Fruit fly (Drosophila melanogaster) whole organism, embryonic: ENCODE results near the gene mRpL48.
A peak's percentile ranks its signal among the peaks of the same experiment; 100 is the strongest.

ENCODE experiments used
- CG11398 ChIP-seq: fragments of 200-800 bp; sonication (Bioruptor generic); optimal IDR thresholded peaks from 2 replicates; lab custom pipeline; 2016; ENCODE audit warnings: missing biosample characterization, missing genetic modification characterization
- CG12769 ChIP-seq: fragments of 200-800 bp; sonication (Bioruptor generic); optimal IDR thresholded peaks from 2 replicates; lab custom pipeline; 2019; ENCODE audit warnings: missing biosample characterization, mild to moderate bottlenecking, missing genetic modification characterization, moderate library complexity
- CG12942 ChIP-seq: fragments of 200-800 bp; sonication (Bioruptor generic); optimal IDR thresholded peaks from 3 replicates; lab custom pipeline; 2016; ENCODE audit warnings: missing biosample characterization, missing genetic modification characterization
- CG13287 ChIP-seq: fragments of 200-800 bp; sonication (Bioruptor generic); IDR thresholded peaks from 2 replicates; pipeline ENCODE4 v1.3.6; 2022; ENCODE audit warnings: missing biosample characterization, missing genetic modification characterization; ENCODE audit not compliant: partially characterized antibody
- CG17359 ChIP-seq: fragments of 200-800 bp; sonication (Bioruptor generic); optimal IDR thresholded peaks from 3 replicates; lab custom pipeline; 2018; ENCODE audit warnings: missing biosample characterization, mild to moderate bottlenecking, missing genetic modification characterization, moderate library complexity
- CG17912 ChIP-seq: fragments of 200-800 bp; sonication (Bioruptor generic); optimal IDR thresholded peaks from 2 replicates; lab custom pipeline; 2018; ENCODE audit warnings: missing biosample characterization, mild to moderate bottlenecking, missing genetic modification characterization
- CG1792 ChIP-seq: fragments of 200-800 bp; sonication (Bioruptor generic); optimal IDR thresholded peaks from 2 replicates; lab custom pipeline; 2016; ENCODE audit warnings: missing biosample characterization, missing genetic modification characterization
- CG30403 ChIP-seq: fragments of 200-800 bp; sonication (Bioruptor generic); optimal IDR thresholded peaks from 3 replicates; lab custom pipeline; 2016; ENCODE audit warnings: missing biosample characterization, missing genetic modification characterization
- CG31441 ChIP-seq: fragments of 200-800 bp; sonication (Bioruptor generic); IDR thresholded peaks from 2 replicates; pipeline ENCODE4 v1.3.6; 2022; ENCODE audit warnings: missing biosample characterization, missing genetic modification characterization
- CG3163 ChIP-seq: fragments of 200-800 bp; sonication (Bioruptor generic); optimal IDR thresholded peaks from 3 replicates; lab custom pipeline; 2016; ENCODE audit warnings: missing biosample characterization, missing genetic modification characterization
- CG32772 ChIP-seq: fragments of 200-800 bp; sonication (Bioruptor generic); IDR thresholded peaks from 2 replicates; pipeline ENCODE4 v1.3.6; 2022; ENCODE audit warnings: missing biosample characterization, missing genetic modification characterization
- CG3838 ChIP-seq: fragments of 200-800 bp; sonication (Bioruptor generic); optimal IDR thresholded peaks from 3 replicates; lab custom pipeline; 2016; ENCODE audit warnings: missing biosample characterization, missing genetic modification characterization
- CG4820 ChIP-seq: fragments of 200-800 bp; sonication (Bioruptor generic); optimal IDR thresholded peaks from 3 replicates; lab custom pipeline; 2016; ENCODE audit warnings: missing biosample characterization, missing genetic modification characterization
- CG6654 ChIP-seq: fragments of 200-800 bp; sonication (Bioruptor generic); optimal IDR thresholded peaks from 2 replicates; lab custom pipeline; 2017; ENCODE audit warnings: missing biosample characterization, mild to moderate bottlenecking, missing genetic modification characterization
- CG6683 ChIP-seq: fragments of 200-800 bp; sonication (Bioruptor generic); optimal IDR thresholded peaks from 2 replicates; lab custom pipeline; 2017; ENCODE audit warnings: missing biosample characterization, mild to moderate bottlenecking, missing genetic modification characterization, missing genetic modification reagents
- CG8290 ChIP-seq, 3 experiments: fragments of 200-800 bp; sonication (Bioruptor generic); optimal IDR thresholded peaks; 2 replicates each; lab custom pipeline; 2016 to 2019; ENCODE audit warnings: missing biosample characterization in 3 of 3, missing genetic modification characterization in 3 of 3, mild to moderate bottlenecking in 2 of 3, moderate library complexity in 1 of 3
- CG9727 ChIP-seq: fragments of 200-800 bp; sonication (Bioruptor generic); optimal IDR thresholded peaks from 3 replicates; lab custom pipeline; 2017; ENCODE audit warnings: missing biosample characterization, mild to moderate bottlenecking, missing genetic modification characterization
- CG9932 ChIP-seq: fragments of 200-800 bp; sonication (Bioruptor generic); IDR thresholded peaks from 2 replicates; pipeline ENCODE4 v1.3.6; 2022; ENCODE audit warnings: missing biosample characterization, missing genetic modification characterization
- CkIIα-i1 ChIP-seq: fragments of 200-800 bp; sonication (Bioruptor generic); IDR thresholded peaks from 2 replicates; pipeline ENCODE4 v1.3.6; 2022; ENCODE audit warnings: missing biosample characterization, missing genetic modification characterization
- CrebB ChIP-seq: fragments of 200-800 bp; sonication (Bioruptor generic); optimal IDR thresholded peaks from 3 replicates; lab custom pipeline; 2018; ENCODE audit warnings: missing biosample characterization, mild to moderate bottlenecking, missing genetic modification characterization
- D ChIP-seq, 2 experiments: fragments of 200-800 bp in 1 of 2; fragments of >200 bp in 1 of 2; sonication (Bioruptor generic) in 1 of 2; optimal IDR thresholded peaks; 2 replicates in 1 of 2; 3 replicates in 1 of 2; lab custom pipeline; 2017; ENCODE audit warnings: mild to moderate bottlenecking in 1 of 2, missing biosample characterization in 1 of 2, missing genetic modification characterization in 1 of 2, missing genetic modification reagents in 1 of 2
- Dbx ChIP-seq: fragments of 200-800 bp; sonication (Bioruptor generic); IDR thresholded peaks from 3 replicates; pipeline ENCODE4 v1.3.6; 2022; ENCODE audit warnings: missing biosample characterization, missing genetic modification characterization
- Dip3 ChIP-seq: fragments of 200-800 bp; sonication (Bioruptor generic); optimal IDR thresholded peaks from 3 replicates; lab custom pipeline; 2016; ENCODE audit warnings: missing biosample characterization, missing genetic modification characterization
- E2f1 ChIP-seq: fragments of 200-800 bp; sonication (Bioruptor generic); IDR thresholded peaks from 2 replicates; pipeline ENCODE4 v1.3.6; 2022; ENCODE audit warnings: missing biosample characterization, missing genetic modification characterization
- HHEX ChIP-seq: fragments of 200-800 bp; sonication (Bioruptor generic); optimal IDR thresholded peaks from 3 replicates; lab custom pipeline; 2017; ENCODE audit warnings: missing biosample characterization, mild to moderate bottlenecking, missing genetic modification characterization, missing genetic modification reagents
- Med ChIP-seq: fragments of 200-800 bp; sonication (Bioruptor generic); peaks from one replicate; lab custom pipeline; 2016; ENCODE audit warnings: missing biosample characterization, missing genetic modification characterization, mild to moderate bottlenecking, inconsistent platforms, moderate library complexity
- Myb ChIP-seq: fragments of 200-800 bp; sonication (Bioruptor generic); optimal IDR thresholded peaks from 2 replicates; lab custom pipeline; 2016; ENCODE audit warnings: missing biosample characterization, missing genetic modification characterization
- NFAT ChIP-seq: fragments of 200-800 bp; sonication (Bioruptor generic); IDR thresholded peaks from 2 replicates; pipeline ENCODE4 v1.3.6; 2022; ENCODE audit warnings: missing biosample characterization, missing genetic modification characterization
- Oaz ChIP-seq: fragments of 200-800 bp; sonication (Bioruptor generic); IDR thresholded peaks from 2 replicates; pipeline ENCODE4 v1.3.6; 2022; ENCODE audit warnings: missing biosample characterization, missing genetic modification characterization
- PHDP ChIP-seq: fragments of 200-800 bp; sonication (Bioruptor generic); optimal IDR thresholded peaks from 3 replicates; lab custom pipeline; 2018; ENCODE audit warnings: missing biosample characterization, mild to moderate bottlenecking, missing genetic modification characterization, moderate library complexity
- Pdp1 ChIP-seq, 2 experiments: fragments of 200-800 bp; sonication (Bioruptor generic); optimal IDR thresholded peaks; 3 replicates each; lab custom pipeline; 2016; ENCODE audit warnings: missing biosample characterization in 2 of 2, missing genetic modification characterization in 2 of 2, mild to moderate bottlenecking in 1 of 2, moderate library complexity in 1 of 2
- Six4 ChIP-seq: fragments of 200-800 bp; sonication (Bioruptor generic); optimal IDR thresholded peaks from 2 replicates; lab custom pipeline; 2016; ENCODE audit warnings: missing biosample characterization, missing genetic modification characterization
- Sox100B ChIP-seq: fragments of 200-800 bp; sonication (Bioruptor generic); optimal IDR thresholded peaks from 3 replicates; lab custom pipeline; 2018; ENCODE audit warnings: missing biosample characterization, mild to moderate bottlenecking, missing genetic modification characterization
- Usf ChIP-seq: fragments of 200-800 bp; sonication (Bioruptor generic); optimal IDR thresholded peaks from 2 replicates; lab custom pipeline; 2017; ENCODE audit warnings: missing genotype, missing biosample characterization, missing genetic modification characterization
- ap ChIP-seq: fragments of 200-800 bp; sonication (Bioruptor generic); IDR thresholded peaks from 2 replicates; pipeline ENCODE4 v1.3.6; 2022; ENCODE audit warnings: missing biosample characterization, missing genetic modification characterization
- chinmo ChIP-seq: fragments of 200-800 bp; sonication (Bioruptor generic); IDR thresholded peaks from 4 replicates; pipeline ENCODE4 v1.3.6; 2022; ENCODE audit warnings: missing biosample characterization, missing genetic modification characterization; ENCODE audit not compliant: partially characterized antibody
- cwo ChIP-seq: fragments of 200-800 bp; sonication (Bioruptor generic); optimal IDR thresholded peaks from 3 replicates; lab custom pipeline; 2017; ENCODE audit warnings: missing biosample characterization, missing genetic modification characterization, mild to moderate bottlenecking, moderate library complexity, missing genetic modification reagents
- dysf ChIP-seq: fragments of 200-800 bp; sonication (Bioruptor generic); IDR thresholded peaks from 3 replicates; pipeline ENCODE4 v1.3.6; 2022; ENCODE audit warnings: missing biosample characterization, missing genetic modification characterization
- fru ChIP-seq: fragments of >200 bp; optimal IDR thresholded peaks from 2 replicates; lab custom pipeline; 2017
- gce ChIP-seq: fragments of 200-800 bp; sonication (Bioruptor generic); IDR thresholded peaks from 3 replicates; pipeline ENCODE4 v1.3.6; 2022; ENCODE audit warnings: missing biosample characterization, missing genetic modification characterization
- gem ChIP-seq: fragments of 200-800 bp; sonication (Bioruptor generic); optimal IDR thresholded peaks from 2 replicates; lab custom pipeline; 2019; ENCODE audit warnings: missing biosample characterization, mild to moderate bottlenecking, missing genetic modification characterization, moderate library complexity
- grn ChIP-seq: fragments of 200-800 bp; sonication (Bioruptor generic); optimal IDR thresholded peaks from 3 replicates; lab custom pipeline; 2017; ENCODE audit warnings: missing biosample characterization, missing genetic modification characterization
- ken ChIP-seq: fragments of 200-800 bp; sonication (Bioruptor generic); IDR thresholded peaks from 3 replicates; pipeline ENCODE4 v1.3.6; 2022; ENCODE audit warnings: missing biosample characterization, missing genetic modification characterization
- mirr ChIP-seq: fragments of 200-800 bp; sonication (Bioruptor generic); optimal IDR thresholded peaks from 3 replicates; lab custom pipeline; 2018; ENCODE audit warnings: missing biosample characterization, mild to moderate bottlenecking, missing genetic modification characterization
- peb ChIP-seq: fragments of 200-800 bp; sonication (Bioruptor generic); IDR thresholded peaks from 2 replicates; pipeline ENCODE4 v1.3.6; 2022; ENCODE audit warnings: missing biosample characterization, missing genetic modification characterization
- pnt ChIP-seq: fragments of 200-800 bp; sonication (Bioruptor generic); optimal IDR thresholded peaks from 3 replicates; lab custom pipeline; 2016; ENCODE audit warnings: missing biosample characterization, missing genetic modification characterization
- sr ChIP-seq: fragments of 200-800 bp; sonication (Bioruptor generic); IDR thresholded peaks from 3 replicates; pipeline ENCODE4 v1.3.6; 2022; ENCODE audit warnings: missing biosample characterization, missing genetic modification characterization
- tgo ChIP-seq: fragments of 200-800 bp; sonication (Bioruptor generic); IDR thresholded peaks from 3 replicates; pipeline ENCODE4 v1.3.6; 2022; ENCODE audit warnings: missing biosample characterization, missing genetic modification characterization
- tll ChIP-seq, 2 experiments: fragments of 200-800 bp in 1 of 2; fragments of >200 bp in 1 of 2; sonication (Bioruptor generic) in 1 of 2; optimal IDR thresholded peaks; 2 replicates each; lab custom pipeline; 2017 to 2019; ENCODE audit warnings: missing biosample characterization in 2 of 2, missing genetic modification characterization in 2 of 2, mild to moderate bottlenecking in 1 of 2, moderate library complexity in 1 of 2
- zf30C ChIP-seq: fragments of 200-800 bp; sonication (Bioruptor generic); optimal IDR thresholded peaks from 3 replicates; lab custom pipeline; 2018; ENCODE audit warnings: missing biosample characterization, mild to moderate bottlenecking, missing genetic modification characterization

Gene mRpL48

DNA sequence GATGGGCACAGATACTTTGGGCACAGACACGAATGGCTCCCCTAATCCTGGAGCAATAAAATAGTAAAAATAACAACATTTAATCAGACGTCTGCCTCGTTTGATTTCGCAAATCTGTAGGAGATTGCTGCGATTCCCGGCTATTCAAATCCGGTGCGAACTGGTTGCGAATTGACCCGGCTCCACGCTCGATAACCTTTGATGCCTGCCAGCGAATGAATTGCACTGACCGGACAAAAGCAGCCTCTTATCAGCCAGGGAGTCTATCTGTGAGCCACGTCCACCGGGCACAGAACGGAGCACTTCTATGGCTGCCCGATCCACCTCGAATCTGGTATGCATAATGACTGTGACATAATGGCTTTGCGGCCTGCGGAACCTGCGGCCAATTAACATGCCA, 9.7 kb downstream of the mRpL48 start (continued):
- no peak for TF ChIP-seq zf30C (GFP tag; lab: Kevin White, UChicago)
- TF ChIP-seq tll (GFP tag; optimal IDR thresholded peaks at IDR 0.05; lab: Kevin White, UChicago), result no peak
- TF ChIP-seq D (optimal IDR thresholded peaks at IDR 0.05; lab: Kevin White, UChicago), result no peak
- TF ChIP-seq D (GFP tag; optimal IDR thresholded peaks at IDR 0.05; lab: Kevin White, UChicago), result no peak
- TF ChIP-seq Pdp1 (GFP tag; optimal IDR thresholded peaks at IDR 0.05; lab: Kevin White, UChicago), result peak in 1 of 2 experiments; percentile 49
- no peak for TF ChIP-seq CG17359
- no peak for TF ChIP-seq gem (tag; lab: Kevin White, UChicago)
- TF ChIP-seq Sox100B, result no peak
- no peak for TF ChIP-seq CG6683 (GFP tag; lab: Kevin White, UChicago)
- no peak for TF ChIP-seq ken
- 0 out of 4 replicates have a peak, but pooled peaks have one; percentile 57 for TF ChIP-seq chinmo
- TF ChIP-seq CG11398, result no peak
- TF ChIP-seq ap, result no peak
- TF ChIP-seq Med, result peak; percentile 46
- no peak for TF ChIP-seq Six4 (GFP tag; lab: Kevin White, UChicago)
- TF ChIP-seq CG31441, result no peak
- no peak for TF ChIP-seq peb (GFP tag; lab: Robert Waterston, UW)
- no peak for TF ChIP-seq CG17912
- no peak for TF ChIP-seq CG3838 (GFP tag; lab: Kevin White, UChicago)
- TF ChIP-seq, all 482 proteins: peak for 4

DNA sequence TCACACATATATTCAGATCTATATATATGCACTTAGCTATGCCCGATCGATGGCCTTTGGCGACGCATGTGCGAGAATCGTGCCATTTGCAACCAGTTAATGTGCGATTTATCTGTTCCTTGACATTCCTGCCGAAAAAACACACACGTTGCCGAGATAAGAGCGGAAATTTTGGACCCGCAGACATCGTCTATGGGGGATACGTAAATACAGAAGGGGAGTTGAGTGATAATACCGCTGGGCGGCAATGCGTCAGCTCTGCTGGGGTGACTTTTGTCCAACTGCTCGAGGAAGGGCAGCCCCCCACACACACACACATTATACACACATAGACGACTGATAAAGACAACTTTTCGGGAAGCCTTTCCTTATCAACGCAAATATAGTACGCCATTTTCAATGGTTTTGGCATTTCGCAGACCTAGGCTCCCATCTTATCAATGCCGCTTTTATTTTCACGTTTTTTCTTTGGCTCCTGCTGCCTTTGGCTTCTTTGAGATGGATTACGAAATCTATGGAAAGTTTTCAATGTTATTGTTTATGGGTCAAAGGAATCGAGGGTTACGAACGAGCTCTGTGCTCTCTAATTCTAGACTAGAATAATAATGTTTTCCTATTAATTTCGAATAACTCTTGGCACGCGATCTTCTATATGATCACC, 10.7 kb downstream of the mRpL48 start:
- peak; percentile 81 for TF ChIP-seq cwo
- no peak for TF ChIP-seq CG12942 (GFP tag; lab: Kevin White, UChicago)
- TF ChIP-seq CG9932 (GFP tag; lab: Robert Waterston, UW), result no peak
- 0 out of 3 replicates have a peak, but pooled peaks have one; percentile 10 for TF ChIP-seq Dbx (GFP tag; lab: Robert Waterston, UW)
- no peak for TF ChIP-seq CkIIα-i1
- no peak for TF ChIP-seq CG1792 (GFP tag; lab: Kevin White, UChicago)
- TF ChIP-seq E2f1 (GFP tag; lab: Robert Waterston, UW), result no peak
- TF ChIP-seq CG12769, result peak; percentile 51
- no peak for TF ChIP-seq fru (lab: Kevin White, UChicago)
- TF ChIP-seq CG32772 (GFP tag; lab: Robert Waterston, UW), result no peak
- peak; percentile 12 for TF ChIP-seq grn
- no peak for TF ChIP-seq HHEX (GFP tag; lab: Kevin White, UChicago)
- TF ChIP-seq CrebB (tag; lab: Kevin White, UChicago), result no peak
- TF ChIP-seq sr (GFP tag; lab: Robert Waterston, UW), result no peak
- no peak for TF ChIP-seq CG9727 (GFP tag; lab: Kevin White, UChicago)
- TF ChIP-seq CG6654 (GFP tag; lab: Kevin White, UChicago), result no peak
- TF ChIP-seq Oaz (GFP tag; lab: Robert Waterston, UW), result no peak
- TF ChIP-seq gce, result no peak
- TF ChIP-seq CG3163, result no peak
- peak; percentile 47; the same call in 1 of the 2 replicates for TF ChIP-seq NFAT (GFP tag; lab: Robert Waterston, UW)
- peak; percentile 44 for TF ChIP-seq mirr (GFP tag; lab: Kevin White, UChicago)
- no peak for TF ChIP-seq CG30403 (GFP tag; lab: Kevin White, UChicago)
- no peak for TF ChIP-seq PHDP (tag; lab: Kevin White, UChicago)
- TF ChIP-seq tgo (GFP tag; lab: Robert Waterston, UW), result no peak
- TF ChIP-seq Dip3, result no peak
- TF ChIP-seq CG4820 (GFP tag; lab: Kevin White, UChicago), result no peak
- TF ChIP-seq CG13287 (GFP tag; lab: Robert Waterston, UW), result no peak
- TF ChIP-seq Myb (GFP tag; lab: Kevin White, UChicago), result no peak
- no peak for TF ChIP-seq pnt (GFP tag; lab: Kevin White, UChicago)
- no peak for TF ChIP-seq Usf (GFP tag; lab: Kevin White, UChicago)
- TF ChIP-seq dysf (GFP tag; lab: Robert Waterston, UW), result no peak
- TF ChIP-seq peb (GFP tag; lab: Robert Waterston, UW), result no peak
- TF ChIP-seq CG8290 (GFP tag; optimal IDR thresholded peaks at IDR 0.05; lab: Kevin White, UChicago), result peak; percentile 1
- TF ChIP-seq CG8290 (tag; optimal IDR thresholded peaks at IDR 0.05; lab: Kevin White, UChicago), result no peak
